Fruit fly (Drosophila melanogaster) whole organism, wandering third instar larva: ENCODE results near the gene CG18563.

Source experiments
- Abd-B ChIP-seq: fragments of >200 bp; optimal IDR thresholded peaks from 2 replicates; lab custom pipeline; 2017; ENCODE audit warnings: missing biosample characterization, missing genetic modification characterization
- CrebA ChIP-seq: fragments of 200-800 bp; sonication (Bioruptor generic); optimal IDR thresholded peaks from 2 replicates; lab custom pipeline; 2016; ENCODE audit warnings: missing biosample characterization, mild to moderate bottlenecking, missing genetic modification characterization, borderline replicate concordance
- HLH106 ChIP-seq: fragments of 200-800 bp; optimal IDR thresholded peaks from 3 replicates; lab custom pipeline; 2019; ENCODE audit warnings: missing biosample characterization, mild to moderate bottlenecking, missing genetic modification characterization, moderate library complexity
- Hr78 ChIP-seq: fragments of >200 bp; optimal IDR thresholded peaks from 2 replicates; lab custom pipeline; 2017; ENCODE audit warnings: missing biosample characterization, missing genetic modification characterization
- Myc ChIP-seq: fragments of >200 bp; optimal IDR thresholded peaks from 2 replicates; lab custom pipeline; 2017
- Sp1 ChIP-seq: fragments of 200-800 bp; sonication (Bioruptor generic); optimal IDR thresholded peaks from 3 replicates; lab custom pipeline; 2019; ENCODE audit warnings: missing biosample characterization, mild to moderate bottlenecking, missing genetic modification characterization, moderate library complexity
- Vsx2 ChIP-seq: fragments of 200-300, 225-300 bp; sonication (Bioruptor generic); optimal IDR thresholded peaks from 2 replicates; lab custom pipeline; 2018; ENCODE audit warnings: missing biosample characterization, missing genetic modification characterization; ENCODE audit not compliant: partially characterized antibody
- dl ChIP-seq, 2 experiments: fragments of 175-275, 200-275 bp in 1 of 2; fragments of 200-275 bp in 1 of 2; sonication (Bioruptor generic); optimal IDR thresholded peaks; lab custom pipeline; 2018; ENCODE audit warnings: mild to moderate bottlenecking in 2 of 2, missing biosample characterization in 2 of 2, missing genetic modification characterization in 2 of 2, moderate library complexity in 2 of 2; ENCODE audit not compliant: partially characterized antibody in 2 of 2, insufficient read depth in 1 of 2
- dmrt93B ChIP-seq: fragments of 200-800 bp; sonication (Bioruptor generic); optimal IDR thresholded peaks from 2 replicates; lab custom pipeline; 2018; ENCODE audit warnings: missing biosample characterization, mild to moderate bottlenecking, missing genetic modification characterization
- ey ChIP-seq: fragments of 200-800 bp; sonication (Bioruptor generic); optimal IDR thresholded peaks from 2 replicates; lab custom pipeline; 2016; ENCODE audit warnings: missing biosample characterization, missing genetic modification characterization
- psq ChIP-seq: fragments of 200-800 bp; sonication (Bioruptor generic); optimal IDR thresholded peaks from 3 replicates; lab custom pipeline; 2017; ENCODE audit warnings: missing biosample characterization, mild to moderate bottlenecking, missing genetic modification characterization, moderate library complexity
- usp ChIP-seq: fragments of >200 bp; optimal IDR thresholded peaks from 2 replicates; lab custom pipeline; 2017; ENCODE audit warnings: missing biosample characterization, missing genetic modification characterization

- TF ChIP-seq Vsx2 (GFP tag; lab: Kevin White, UChicago): no peak
- TF ChIP-seq psq (GFP tag; lab: Kevin White, UChicago): no peak
- TF ChIP-seq Myc (lab: Kevin White, UChicago): no peak
- TF ChIP-seq CrebA: no peak
- no peak for TF ChIP-seq usp
- no peak for TF ChIP-seq dl (GFP tag; optimal IDR thresholded peaks at IDR 0.05; lab: Kevin White, UChicago; ENCODE audit: insufficient read depth in 1 of 2, partially characterized antibody in 2 of 2)
- TF ChIP-seq Sp1: no peak
- no peak for TF ChIP-seq ey (GFP tag; lab: Kevin White, UChicago)
- no peak for TF ChIP-seq Abd-B (GFP tag; lab: Kevin White, UChicago)
- TF ChIP-seq dmrt93B (GFP tag; lab: Kevin White, UChicago): no peak
- TF ChIP-seq HLH106 (tag; lab: Kevin White, UChicago): no peak
- TF ChIP-seq Hr78 (GFP tag; lab: Kevin White, UChicago): no peak
Observed at dm6 chr2L:17452624-17453023, 5.2 kb downstream of the CG18563 start, which contains the start of gene CG5050.
